Worm (Caenorhabditis elegans) whole organism, young adult: ENCODE measurements around the gene nhr-134.

Experiments
- D2030.7 ChIP-seq: fragments of 200-800 bp; sonication (Bioruptor generic); IDR thresholded peaks from 2 replicates; pipeline ENCODE4 v1.3.6; 2022; ENCODE audit warnings: missing genetic modification reagents, missing genetic modification characterization, missing compliant biosample characterization
- F49E8.2 ChIP-seq: sonication (generic microtip); optimal IDR thresholded peaks from 3 replicates; lab custom pipeline; 2017; ENCODE audit warnings: missing genetic modification characterization, mild to moderate bottlenecking, missing compliant biosample characterization, antibody characterized with exemption, moderate library complexity; ENCODE audit not compliant: insufficient read depth
- F55B11.4 ChIP-seq: sonication (generic microtip); optimal IDR thresholded peaks from 2 replicates; lab custom pipeline; 2016; ENCODE audit warnings: missing compliant biosample characterization, missing genetic modification characterization, borderline replicate concordance; ENCODE audit not compliant: insufficient read depth
- F57A8.1 ChIP-seq: fragments of 200-800 bp; sonication (Bioruptor generic); optimal IDR thresholded peaks from 2 replicates; lab custom pipeline; 2018; ENCODE audit warnings: mild to moderate bottlenecking, missing genetic modification characterization, moderate library complexity, missing compliant biosample characterization
- Y53F4B.3 ChIP-seq: fragments of 200-800 bp; sonication (Bioruptor generic); IDR thresholded peaks from 2 replicates; pipeline ENCODE4 v1.3.6; 2022; ENCODE audit warnings: missing genetic modification reagents, missing genetic modification characterization, missing compliant biosample characterization
- aptf-3 ChIP-seq: fragments of 200-800 bp; sonication (Bioruptor generic); IDR thresholded peaks from 2 replicates; pipeline ENCODE4 v1.3.6; 2022; ENCODE audit warnings: missing genetic modification characterization, missing compliant biosample characterization
- atf-7 ChIP-seq: sonication (generic microtip); optimal IDR thresholded peaks from 2 replicates; lab custom pipeline; 2017; ENCODE audit warnings: mild to moderate bottlenecking, missing genetic modification characterization, missing compliant biosample characterization
- bed-2 ChIP-seq: fragments of 200-800 bp; sonication (Bioruptor generic); IDR thresholded peaks from 2 replicates; pipeline ENCODE4 v1.3.6; 2022; ENCODE audit warnings: missing genetic modification reagents, missing genetic modification characterization, missing compliant biosample characterization
- ceh-27 ChIP-seq: fragments of 200-800 bp; sonication (Bioruptor generic); optimal IDR thresholded peaks from 2 replicates; lab custom pipeline; 2018; ENCODE audit warnings: mild to moderate bottlenecking, missing genetic modification characterization, moderate library complexity, missing compliant biosample characterization
- ceh-58 ChIP-seq: fragments of 200-800 bp; sonication (Bioruptor generic); IDR thresholded peaks from 2 replicates; pipeline ENCODE4 v1.3.6; 2022; ENCODE audit warnings: missing genetic modification characterization, missing compliant biosample characterization
- ceh-79 ChIP-seq: sonication (generic microtip); optimal IDR thresholded peaks from 2 replicates; lab custom pipeline; 2017; ENCODE audit warnings: mild to moderate bottlenecking, missing genetic modification characterization, missing compliant biosample characterization
- ceh-91 ChIP-seq: fragments of 200-800 bp; sonication (Bioruptor generic); IDR thresholded peaks from 2 replicates; pipeline ENCODE4 v1.3.6; 2022; ENCODE audit warnings: missing genetic modification reagents, missing genetic modification characterization, missing compliant biosample characterization
- dox-1 ChIP-seq: fragments of 200-800 bp; sonication (Bioruptor generic); IDR thresholded peaks from 2 replicates; pipeline ENCODE4 v1.3.6; 2022; ENCODE audit warnings: missing genetic modification reagents, missing genetic modification characterization, missing compliant biosample characterization
- dpff-1 ChIP-seq: sonication (generic microtip); optimal IDR thresholded peaks from 2 replicates; lab custom pipeline; 2017; ENCODE audit warnings: mild to moderate bottlenecking, missing genetic modification characterization, missing compliant biosample characterization
- dpl-1 ChIP-seq: fragments of 150-350 bp; optimal IDR thresholded peaks from 2 replicates; lab custom pipeline; 2014; ENCODE audit warnings: missing biosample characterization, missing genetic modification reagents, missing genetic modification characterization
- efl-1 ChIP-seq: fragments of 150-350 bp; optimal IDR thresholded peaks from 2 replicates; lab custom pipeline; 2014; ENCODE audit warnings: missing biosample characterization, missing genetic modification reagents, missing genetic modification characterization
- egrh-3 ChIP-seq: fragments of 200-800 bp; sonication (Bioruptor generic); IDR thresholded peaks from 2 replicates; pipeline ENCODE4 v1.3.6; 2022; ENCODE audit warnings: missing genetic modification reagents, missing genetic modification characterization, missing compliant biosample characterization
- hlh-12 ChIP-seq: sonication (generic microtip); optimal IDR thresholded peaks from 2 replicates; lab custom pipeline; 2016; ENCODE audit warnings: missing genetic modification characterization, missing compliant biosample characterization
- hlh-26 ChIP-seq: fragments of 200-800 bp; sonication (Bioruptor generic); conservative IDR thresholded peaks from 2 replicates; pipeline ENCODE4 v1.3.6; 2022; ENCODE audit warnings: missing genetic modification reagents, missing genetic modification characterization, missing compliant biosample characterization
- hmg-1.2 ChIP-seq: fragments of 200-800 bp; sonication (Bioruptor generic); IDR thresholded peaks from 2 replicates; pipeline ENCODE4 v1.3.6; 2022; ENCODE audit warnings: missing genetic modification reagents, missing genetic modification characterization, missing compliant biosample characterization
- hmg-20 ChIP-seq: fragments of 200-800 bp; sonication (Bioruptor generic); IDR thresholded peaks from 2 replicates; pipeline ENCODE4 v1.3.6; 2022; ENCODE audit warnings: missing genetic modification reagents, missing genetic modification characterization, missing compliant biosample characterization
- lag-1 ChIP-seq: fragments of 200-800 bp; sonication (Bioruptor generic); IDR thresholded peaks from 2 replicates; pipeline ENCODE4 v1.3.6; 2022; ENCODE audit warnings: missing genetic modification reagents, missing genetic modification characterization, missing compliant biosample characterization
- let-607 ChIP-seq, 2 experiments: fragments of 200-800 bp in 1 of 2; sonication (Bioruptor generic) in 1 of 2; sonication (generic microtip) in 1 of 2; optimal IDR thresholded peaks; 2 replicates each; lab custom pipeline; 2016 to 2018; ENCODE audit warnings: mild to moderate bottlenecking in 2 of 2, missing compliant biosample characterization in 2 of 2, missing genetic modification characterization in 2 of 2, moderate library complexity in 2 of 2, missing genotype in 1 of 2
- mcd-1 ChIP-seq: fragments of 200-800 bp; sonication (Bioruptor generic); IDR thresholded peaks from 2 replicates; pipeline ENCODE4 v1.3.6; 2022; ENCODE audit warnings: missing genetic modification reagents, missing genetic modification characterization, missing compliant biosample characterization
- mel-28 ChIP-seq: sonication (generic microtip); optimal IDR thresholded peaks from 2 replicates; lab custom pipeline; 2016; ENCODE audit warnings: borderline replicate concordance, mild to moderate bottlenecking, missing genetic modification characterization, missing compliant biosample characterization
- nfya-1 ChIP-seq: sonication (generic microtip); optimal IDR thresholded peaks from 2 replicates; lab custom pipeline; 2017; ENCODE audit warnings: antibody characterized with exemption, missing compliant biosample characterization, missing genetic modification characterization, borderline replicate concordance; ENCODE audit not compliant: insufficient read depth
- nfyb-1 ChIP-seq: fragments of 200-800 bp; sonication (Bioruptor generic); IDR thresholded peaks from 2 replicates; pipeline ENCODE4 v1.3.6; 2022; ENCODE audit warnings: missing genetic modification reagents, missing genetic modification characterization, missing compliant biosample characterization
- nhr-27 ChIP-seq: fragments of 200-800 bp; sonication (Bioruptor generic); optimal IDR thresholded peaks from 2 replicates; lab custom pipeline; 2018; ENCODE audit warnings: mild to moderate bottlenecking, missing genetic modification characterization, moderate library complexity, missing compliant biosample characterization
- nhr-80 ChIP-seq: sonication (generic microtip); optimal IDR thresholded peaks from 2 replicates; lab custom pipeline; 2016; ENCODE audit warnings: missing genetic modification characterization, missing compliant biosample characterization
- rpc-1 ChIP-seq, 2 experiments: fragments of 150-350 bp in 1 of 2; sonication (generic microtip) in 1 of 2; optimal IDR thresholded peaks; 2 replicates each; lab custom pipeline; 2014 to 2018; ENCODE audit warnings: missing biosample characterization in 1 of 2, missing genetic modification characterization in 1 of 2, missing genetic modification reagents in 1 of 2, missing genotype in 1 of 2
- snpc-4 ChIP-seq, 5 experiments: fragments of 150-350 bp in 1 of 5; sonication (generic microtip) in 4 of 5; optimal IDR thresholded peaks; 2 replicates each; lab custom pipeline; 2014 to 2018; ENCODE audit warnings: missing genetic modification characterization in 5 of 5, missing biosample characterization in 3 of 5, antibody characterized with exemption in 2 of 5, mild to moderate bottlenecking in 2 of 5, missing compliant biosample characterization in 2 of 5, missing genotype in 2 of 5, moderate library complexity in 2 of 5, missing genetic modification reagents in 1 of 5
- sptf-2 ChIP-seq: fragments of 200-800 bp; sonication (Bioruptor generic); optimal IDR thresholded peaks from 2 replicates; lab custom pipeline; 2018; ENCODE audit warnings: mild to moderate bottlenecking, missing genetic modification characterization, missing compliant biosample characterization
- tbp1 ChIP-seq: fragments of 200-800 bp; sonication (Bioruptor generic); optimal IDR thresholded peaks from 2 replicates; lab custom pipeline; 2018; ENCODE audit warnings: mild to moderate bottlenecking, missing genetic modification characterization, missing compliant biosample characterization
- tlf-1 ChIP-seq: fragments of 200-800 bp; sonication (Bioruptor generic); optimal IDR thresholded peaks from 2 replicates; lab custom pipeline; 2018; ENCODE audit warnings: mild to moderate bottlenecking, missing genetic modification characterization, missing compliant biosample characterization
- unc-62 ChIP-seq: fragments of 150-350 bp; optimal IDR thresholded peaks from 2 replicates; lab custom pipeline; 2014; ENCODE audit warnings: missing biosample characterization, missing genetic modification reagents, missing genetic modification characterization
- ztf-22 ChIP-seq: fragments of 200-800 bp; sonication (Bioruptor generic); optimal IDR thresholded peaks from 2 replicates; lab custom pipeline; 2018; ENCODE audit warnings: mild to moderate bottlenecking, missing genetic modification characterization, moderate library complexity, missing compliant biosample characterization
- ztf-6 ChIP-seq: fragments of 200-800 bp; sonication (Bioruptor generic); IDR thresholded peaks from 2 replicates; pipeline ENCODE4 v1.3.6; 2022; ENCODE audit warnings: missing genetic modification reagents, missing genetic modification characterization, missing compliant biosample characterization

nhr-134 gene

DNA sequence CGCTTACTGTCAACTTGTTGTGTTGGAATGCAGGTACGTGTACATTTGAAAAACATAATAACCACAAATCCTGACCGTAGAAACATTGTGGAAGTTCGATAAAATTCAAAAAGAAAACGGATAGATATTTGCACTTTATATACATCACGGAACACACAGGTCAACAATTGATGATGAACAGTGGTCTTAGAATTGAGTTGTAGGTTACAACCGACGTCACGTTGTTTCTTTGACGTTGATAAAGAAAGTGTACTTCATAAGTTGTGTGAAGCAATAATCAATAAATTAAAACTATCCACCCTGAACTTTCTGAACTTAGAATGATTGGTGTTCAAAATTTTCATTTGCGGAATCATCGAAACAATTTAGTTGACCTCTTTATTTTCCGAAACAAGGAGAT lies 40.7 kb downstream of the nhr-134 start, which contains the start of gene Y5H2A.1 (continued):
- no peak for TF ChIP-seq ceh-58
- no peak for TF ChIP-seq F57A8.1

DNA sequence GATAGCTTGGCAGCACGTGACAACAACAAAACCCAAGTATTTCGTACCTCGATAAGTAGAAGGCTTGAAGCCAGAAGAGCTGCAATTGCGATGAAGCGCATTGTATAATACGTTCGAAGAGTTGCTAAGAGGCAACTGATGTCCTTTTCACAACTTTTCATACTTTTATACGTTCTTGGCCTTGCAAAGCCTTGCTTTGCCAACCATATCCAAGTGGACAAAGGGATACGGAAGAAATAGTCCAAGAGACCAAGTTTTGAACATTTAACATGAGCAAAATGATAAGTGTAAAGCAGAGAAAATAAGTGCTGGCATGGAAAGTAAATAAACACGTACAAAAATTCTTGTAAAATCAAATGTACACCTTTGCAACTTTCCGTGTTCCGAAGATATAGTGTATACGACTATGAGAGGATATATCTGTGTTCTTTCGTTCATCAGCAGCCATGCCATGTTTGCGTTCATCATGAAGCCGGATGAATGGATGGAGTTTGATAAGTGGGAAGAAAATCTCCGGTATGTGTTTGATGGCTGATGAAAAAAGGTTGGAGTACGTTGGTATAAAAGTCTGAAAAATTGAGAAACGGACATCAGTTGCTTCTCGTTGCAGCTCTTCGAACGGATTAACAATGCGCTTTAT lies 43.4 kb downstream of the nhr-134 start, which contains the start of the genes Y5H2A.4 and abu-4:
TSS of gene Y5H2A.4 (minus strand) at position 101 of the 640 bp plus-strand sequence.
TSS of gene abu-4 (plus strand) at position 590 of the 640 bp plus-strand sequence.
- TF ChIP-seq hlh-12 (tag; lab: Kevin White, UChicago) (no peak), dpl-1 (no peak), ceh-91 (GFP tag; lab: Robert Waterston, UW) (no peak), Y53F4B.3 (no peak), nhr-27 (tag; lab: Kevin White, UChicago) (no peak), ceh-79 (tag; lab: Kevin White, UChicago) (no peak), unc-62 (no peak), mel-28 (tag; lab: Kevin White, UChicago) (no peak), lag-1 (no peak), hlh-26 (GFP tag; lab: Robert Waterston, UW) (no peak), F49E8.2 (no peak), nfya-1 (tag; lab: Kevin White, UChicago) (no peak), atf-7 (no peak), bed-2 (GFP tag; lab: Robert Waterston, UW) (no peak), aptf-3 (GFP tag; lab: Robert Waterston, UW) (no peak), hmg-20 (GFP tag; lab: Robert Waterston, UW) (no peak)

DNA sequence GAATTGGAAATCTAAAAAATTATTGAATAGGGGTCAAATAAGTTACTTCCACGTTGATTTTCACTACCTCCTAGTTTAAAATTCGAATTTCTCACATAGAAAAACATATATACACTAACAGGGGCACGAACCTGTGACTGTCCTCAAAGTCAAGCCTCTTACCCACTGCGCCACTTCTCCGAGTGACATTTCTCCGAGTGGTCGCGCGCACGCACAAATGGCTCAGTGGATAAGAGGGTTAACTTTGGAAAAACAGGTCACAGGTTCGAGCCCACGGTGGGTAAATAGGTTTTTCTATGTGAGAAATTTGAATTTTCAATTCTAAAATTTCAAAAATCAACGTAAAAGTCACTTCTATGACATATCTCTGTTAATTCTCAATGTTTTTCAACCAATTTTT lies 46.2 kb downstream of the nhr-134 start:
- TF ChIP-seq snpc-4 (GFP tag; optimal IDR thresholded peaks at IDR 0.05; lab: Kevin White, UChicago): no peak
- TF ChIP-seq snpc-4 (tag; optimal IDR thresholded peaks at IDR 0.05; lab: Kevin White, UChicago): peak in 1 of 4 experiments; percentile 44
- TF ChIP-seq rpc-1 (optimal IDR thresholded peaks at IDR 0.05; lab: Kevin White, UChicago): no peak
- peak; percentile 50 for TF ChIP-seq rpc-1 (tag; optimal IDR thresholded peaks at IDR 0.05; lab: Kevin White, UChicago)
- TF ChIP-seq hmg-1.2 (GFP tag; lab: Robert Waterston, UW): peak; percentile 10; the same call in 1 of the 2 replicates
- peak; percentile 64 for TF ChIP-seq tbp1 (GFP tag; lab: Kevin White, UChicago)
- TF ChIP-seq efl-1 (GFP tag; lab: Kevin White, UChicago): peak; percentile 14
- TF ChIP-seq ztf-22: no peak
- peak; percentile 26; the same call in 1 of the 2 replicates for TF ChIP-seq dox-1 (GFP tag; lab: Robert Waterston, UW)
- no peak for TF ChIP-seq ztf-6 (GFP tag; lab: Robert Waterston, UW)
- TF ChIP-seq dpff-1 (tag; lab: Kevin White, UChicago): no peak
- peak; percentile 22; the same call in 1 of the 2 replicates for TF ChIP-seq egrh-3
- TF ChIP-seq D2030.7: peak; percentile 21; the same call in 1 of the 2 replicates
- TF ChIP-seq let-607 (tag; optimal IDR thresholded peaks at IDR 0.05; lab: Kevin White, UChicago): no peak
- TF ChIP-seq mcd-1: 0 out of 2 replicates have a peak, but pooled peaks have one; percentile 29

DNA sequence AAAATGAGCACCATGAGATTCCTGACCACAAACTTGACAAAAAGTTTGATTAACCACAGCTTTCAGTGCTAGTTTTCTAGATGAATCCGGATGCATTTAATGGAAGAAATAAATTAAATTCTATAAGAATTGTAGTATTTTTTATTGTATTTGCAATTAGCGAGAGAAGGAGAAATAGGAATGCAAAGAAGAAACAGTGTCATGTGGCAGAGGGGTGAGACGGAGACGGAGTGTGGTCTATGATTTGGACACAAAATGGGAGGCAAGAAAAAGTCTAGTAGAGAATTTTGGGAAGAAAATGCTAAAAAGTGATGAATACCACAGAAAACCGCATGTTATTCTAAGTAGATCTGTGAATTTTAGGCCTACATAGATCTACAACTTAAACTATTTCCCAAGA lies 47.0 kb downstream of the nhr-134 start, which contains the start of gene nhr-59:
TSS of gene nhr-59 (minus strand) at position 214 of the 400 bp plus-strand sequence.
- TF ChIP-seq nhr-80 (tag; lab: Kevin White, UChicago): peak; percentile 33
- TF ChIP-seq F55B11.4 (tag; lab: Kevin White, UChicago): no peak
- no peak for TF ChIP-seq nfyb-1 (GFP tag; lab: Robert Waterston, UW)
- no peak for TF ChIP-seq sptf-2 (GFP tag; lab: Kevin White, UChicago)
- TF ChIP-seq tlf-1 (GFP tag; lab: Kevin White, UChicago): no peak
- no peak for TF ChIP-seq ceh-27 (GFP tag; lab: Kevin White, UChicago)
